Worm (Caenorhabditis elegans) whole organism, young adult: Measurements from ENCODE around the gene rsp-6.

Source experiments
- B0019.2 ChIP-seq: fragments of 200-800 bp; sonication (Bioruptor generic); conservative IDR thresholded peaks from 2 replicates; pipeline ENCODE4 v1.3.6; 2022; ENCODE audit warnings: missing genetic modification reagents, missing genetic modification characterization, missing compliant biosample characterization
- C06A6.2 ChIP-seq: fragments of 200-800 bp; sonication (Bioruptor generic); conservative IDR thresholded peaks from 2 replicates; pipeline ENCODE4 v1.3.6; 2022; ENCODE audit warnings: missing genetic modification characterization, missing compliant biosample characterization
- F10E7.11 ChIP-seq: sonication (generic microtip); optimal IDR thresholded peaks from 2 replicates; lab custom pipeline; 2017; ENCODE audit warnings: mild to moderate bottlenecking, missing genetic modification characterization, moderate library complexity, missing compliant biosample characterization
- F22D6.2 ChIP-seq: sonication (generic microtip); optimal IDR thresholded peaks from 2 replicates; lab custom pipeline; 2016; ENCODE audit warnings: mild to moderate bottlenecking, missing genetic modification characterization, missing compliant biosample characterization
- F33H1.4 ChIP-seq: fragments of 200-800 bp; sonication (Bioruptor generic); IDR thresholded peaks from 2 replicates; pipeline ENCODE4 v1.3.6; 2022; ENCODE audit warnings: missing genetic modification reagents, missing genetic modification characterization, missing compliant biosample characterization
- F37B4.10 ChIP-seq: fragments of 200-800 bp; sonication (Bioruptor generic); IDR thresholded peaks from 2 replicates; pipeline ENCODE4 v1.3.6; 2022; ENCODE audit warnings: missing genetic modification characterization, missing compliant biosample characterization
- F57A8.1 ChIP-seq: fragments of 200-800 bp; sonication (Bioruptor generic); optimal IDR thresholded peaks from 2 replicates; lab custom pipeline; 2018; ENCODE audit warnings: mild to moderate bottlenecking, missing genetic modification characterization, moderate library complexity, missing compliant biosample characterization
- K11D2.4 ChIP-seq: fragments of 200-800 bp; sonication (Bioruptor generic); IDR thresholded peaks from 2 replicates; pipeline ENCODE4 v1.3.6; 2022; ENCODE audit warnings: missing genetic modification reagents, missing genetic modification characterization, missing compliant biosample characterization
- K12H6.12 ChIP-seq: fragments of 200-800 bp; sonication (Bioruptor generic); optimal IDR thresholded peaks from 2 replicates; lab custom pipeline; 2018; ENCODE audit warnings: mild to moderate bottlenecking, missing genetic modification characterization, missing compliant biosample characterization
- Y53F4B.3 ChIP-seq: fragments of 200-800 bp; sonication (Bioruptor generic); IDR thresholded peaks from 2 replicates; pipeline ENCODE4 v1.3.6; 2022; ENCODE audit warnings: missing genetic modification reagents, missing genetic modification characterization, missing compliant biosample characterization
- Y53G8AR.9 ChIP-seq: fragments of 200-800 bp; sonication (Bioruptor generic); conservative IDR thresholded peaks from 2 replicates; pipeline ENCODE4 v1.3.6; 2022; ENCODE audit warnings: missing genetic modification reagents, missing genetic modification characterization, missing compliant biosample characterization
- atf-7 ChIP-seq: sonication (generic microtip); optimal IDR thresholded peaks from 2 replicates; lab custom pipeline; 2017; ENCODE audit warnings: mild to moderate bottlenecking, missing genetic modification characterization, missing compliant biosample characterization
- athp-1 ChIP-seq: sonication (generic microtip); optimal IDR thresholded peaks from 2 replicates; lab custom pipeline; 2017; ENCODE audit warnings: mild to moderate bottlenecking, missing genetic modification characterization, missing compliant biosample characterization
- bed-2 ChIP-seq: fragments of 200-800 bp; sonication (Bioruptor generic); IDR thresholded peaks from 2 replicates; pipeline ENCODE4 v1.3.6; 2022; ENCODE audit warnings: missing genetic modification reagents, missing genetic modification characterization, missing compliant biosample characterization
- ccch-3 ChIP-seq: fragments of 200-800 bp; sonication (Bioruptor generic); optimal IDR thresholded peaks from 2 replicates; lab custom pipeline; 2018; ENCODE audit warnings: mild to moderate bottlenecking, missing genetic modification characterization, missing compliant biosample characterization
- cebp-1 ChIP-seq, 2 experiments: fragments of 200-800 bp in 1 of 2; sonication (Bioruptor generic) in 1 of 2; sonication (generic microtip) in 1 of 2; IDR thresholded peaks in 1 of 2; optimal IDR thresholded peaks in 1 of 2; 2 replicates each; pipeline versions ENCODE4 v1.3.6 to Lab custom; 2017 to 2022; ENCODE audit warnings: missing compliant biosample characterization in 2 of 2, missing genetic modification characterization in 2 of 2, mild to moderate bottlenecking in 1 of 2, missing genetic modification reagents in 1 of 2, moderate library complexity in 1 of 2
- cebp-2 ChIP-seq: fragments of 200-800 bp; sonication (Bioruptor generic); IDR thresholded peaks from 2 replicates; pipeline ENCODE4 v1.3.6; 2022; ENCODE audit warnings: missing genetic modification characterization, missing compliant biosample characterization
- ceh-27 ChIP-seq: fragments of 200-800 bp; sonication (Bioruptor generic); optimal IDR thresholded peaks from 2 replicates; lab custom pipeline; 2018; ENCODE audit warnings: mild to moderate bottlenecking, missing genetic modification characterization, moderate library complexity, missing compliant biosample characterization
- ceh-58 ChIP-seq: fragments of 200-800 bp; sonication (Bioruptor generic); IDR thresholded peaks from 2 replicates; pipeline ENCODE4 v1.3.6; 2022; ENCODE audit warnings: missing genetic modification characterization, missing compliant biosample characterization
- ceh-91 ChIP-seq: fragments of 200-800 bp; sonication (Bioruptor generic); IDR thresholded peaks from 2 replicates; pipeline ENCODE4 v1.3.6; 2022; ENCODE audit warnings: missing genetic modification reagents, missing genetic modification characterization, missing compliant biosample characterization
- die-1 ChIP-seq: sonication (generic microtip); optimal IDR thresholded peaks from 2 replicates; lab custom pipeline; 2016; ENCODE audit warnings: missing genotype, mild to moderate bottlenecking, missing genetic modification characterization, missing compliant biosample characterization
- ets-4 ChIP-seq: fragments of 200-800 bp; sonication (Bioruptor generic); optimal IDR thresholded peaks from 2 replicates; lab custom pipeline; 2018; ENCODE audit warnings: mild to moderate bottlenecking, missing genetic modification characterization, missing compliant biosample characterization
- hlh-12 ChIP-seq: sonication (generic microtip); optimal IDR thresholded peaks from 2 replicates; lab custom pipeline; 2016; ENCODE audit warnings: missing genetic modification characterization, missing compliant biosample characterization
- hmg-1.2 ChIP-seq: fragments of 200-800 bp; sonication (Bioruptor generic); IDR thresholded peaks from 2 replicates; pipeline ENCODE4 v1.3.6; 2022; ENCODE audit warnings: missing genetic modification reagents, missing genetic modification characterization, missing compliant biosample characterization
- hmg-20 ChIP-seq: fragments of 200-800 bp; sonication (Bioruptor generic); IDR thresholded peaks from 2 replicates; pipeline ENCODE4 v1.3.6; 2022; ENCODE audit warnings: missing genetic modification reagents, missing genetic modification characterization, missing compliant biosample characterization
- let-526 ChIP-seq: fragments of 200-800 bp; sonication (Bioruptor generic); IDR thresholded peaks from 2 replicates; pipeline ENCODE4 v1.3.6; 2022; ENCODE audit warnings: missing genetic modification reagents, missing genetic modification characterization, missing compliant biosample characterization
- let-607 ChIP-seq, 2 experiments: fragments of 200-800 bp in 1 of 2; sonication (Bioruptor generic) in 1 of 2; sonication (generic microtip) in 1 of 2; optimal IDR thresholded peaks; 2 replicates each; lab custom pipeline; 2016 to 2018; ENCODE audit warnings: mild to moderate bottlenecking in 2 of 2, missing compliant biosample characterization in 2 of 2, missing genetic modification characterization in 2 of 2, moderate library complexity in 2 of 2, missing genotype in 1 of 2
- lin-35 ChIP-seq, 3 experiments: fragments of 150-350 bp in 2 of 3; sonication (generic microtip) in 1 of 3; optimal IDR thresholded peaks; 2 replicates each; lab custom pipeline; 2014 to 2018; ENCODE audit warnings: missing biosample characterization in 3 of 3, missing genetic modification characterization in 3 of 3, missing genetic modification reagents in 3 of 3
- lin-40 ChIP-seq: sonication (generic microtip); optimal IDR thresholded peaks from 2 replicates; lab custom pipeline; 2016; ENCODE audit warnings: missing genetic modification characterization, mild to moderate bottlenecking, missing compliant biosample characterization, missing genotype, missing genetic modification reagents
- lsl-1 ChIP-seq: fragments of 200-800 bp; sonication (Bioruptor generic); optimal IDR thresholded peaks from 2 replicates; lab custom pipeline; 2018; ENCODE audit warnings: mild to moderate bottlenecking, missing genetic modification characterization, moderate library complexity, missing compliant biosample characterization
- mcd-1 ChIP-seq: fragments of 200-800 bp; sonication (Bioruptor generic); IDR thresholded peaks from 2 replicates; pipeline ENCODE4 v1.3.6; 2022; ENCODE audit warnings: missing genetic modification reagents, missing genetic modification characterization, missing compliant biosample characterization
- mel-28 ChIP-seq: sonication (generic microtip); optimal IDR thresholded peaks from 2 replicates; lab custom pipeline; 2016; ENCODE audit warnings: borderline replicate concordance, mild to moderate bottlenecking, missing genetic modification characterization, missing compliant biosample characterization
- snpc-1.1 ChIP-seq: sonication (generic microtip); optimal IDR thresholded peaks from 2 replicates; lab custom pipeline; 2017; ENCODE audit warnings: missing genetic modification characterization, mild to moderate bottlenecking, missing compliant biosample characterization, antibody characterized with exemption, moderate library complexity, missing genotype, missing genetic modification reagents; ENCODE audit not compliant: insufficient read depth
- snpc-4 ChIP-seq, 5 experiments: fragments of 150-350 bp in 1 of 5; sonication (generic microtip) in 4 of 5; optimal IDR thresholded peaks; 2 replicates each; lab custom pipeline; 2014 to 2018; ENCODE audit warnings: missing genetic modification characterization in 5 of 5, missing biosample characterization in 3 of 5, antibody characterized with exemption in 2 of 5, mild to moderate bottlenecking in 2 of 5, missing compliant biosample characterization in 2 of 5, missing genotype in 2 of 5, moderate library complexity in 2 of 5, missing genetic modification reagents in 1 of 5
- somi-1 ChIP-seq: fragments of 200-800 bp; sonication (Bioruptor generic); optimal IDR thresholded peaks from 2 replicates; lab custom pipeline; 2018; ENCODE audit warnings: mild to moderate bottlenecking, missing genetic modification characterization, missing compliant biosample characterization
- sptf-2 ChIP-seq: fragments of 200-800 bp; sonication (Bioruptor generic); optimal IDR thresholded peaks from 2 replicates; lab custom pipeline; 2018; ENCODE audit warnings: mild to moderate bottlenecking, missing genetic modification characterization, missing compliant biosample characterization
- tlf-1 ChIP-seq: fragments of 200-800 bp; sonication (Bioruptor generic); optimal IDR thresholded peaks from 2 replicates; lab custom pipeline; 2018; ENCODE audit warnings: mild to moderate bottlenecking, missing genetic modification characterization, missing compliant biosample characterization
- unc-130 ChIP-seq: sonication (generic microtip); optimal IDR thresholded peaks from 2 replicates; lab custom pipeline; 2016; ENCODE audit warnings: missing genetic modification reagents, missing genetic modification characterization, missing compliant biosample characterization
- zfh-2 ChIP-seq: fragments of 200-800 bp; sonication (Bioruptor generic); conservative IDR thresholded peaks from 2 replicates; pipeline ENCODE4 v1.3.6; 2022; ENCODE audit warnings: missing genetic modification reagents, missing genetic modification characterization, missing compliant biosample characterization
- ztf-18 ChIP-seq: sonication (generic microtip); optimal IDR thresholded peaks from 2 replicates; lab custom pipeline; 2016; ENCODE audit warnings: missing genotype, mild to moderate bottlenecking, missing genetic modification characterization, missing compliant biosample characterization
- ztf-22 ChIP-seq: fragments of 200-800 bp; sonication (Bioruptor generic); optimal IDR thresholded peaks from 2 replicates; lab custom pipeline; 2018; ENCODE audit warnings: mild to moderate bottlenecking, missing genetic modification characterization, moderate library complexity, missing compliant biosample characterization
- ztf-25 ChIP-seq: fragments of 200-800 bp; sonication (Bioruptor generic); IDR thresholded peaks from 2 replicates; pipeline ENCODE4 v1.3.6; 2022; ENCODE audit warnings: missing genetic modification reagents, missing genetic modification characterization, missing compliant biosample characterization

The rsp-6 gene

ce11 chrIV:7822524-7822923, 31.5 kb upstream of the rsp-6 start, which contains the start of gene T14A8.2:
Gene T14A8.2, minus strand, starts transcription at chrIV:7822624.
- TF ChIP-seq hlh-12 (no peak), B0019.2 (GFP tag; lab: Robert Waterston, UW) (no peak), die-1 (no peak), K11D2.4 (GFP tag; lab: Robert Waterston, UW) (no peak), ztf-18 (tag; lab: Kevin White, UChicago) (no peak), sptf-2 (GFP tag; lab: Kevin White, UChicago) (no peak), let-526 (no peak), F22D6.2 (tag; lab: Kevin White, UChicago) (no peak), F37B4.10 (GFP tag; lab: Robert Waterston, UW) (no peak), tlf-1 (no peak), snpc-1.1 (tag; lab: Kevin White, UChicago) (no peak), unc-130 (GFP tag; lab: Kevin White, UChicago) (no peak), cebp-2 (no peak), ztf-22 (GFP tag; lab: Kevin White, UChicago) (no peak), zfh-2 (GFP tag; lab: Robert Waterston, UW) (no peak), Y53F4B.3 (GFP tag; lab: Robert Waterston, UW) (no peak), atf-7 (tag; lab: Kevin White, UChicago) (no peak), hmg-20 (GFP tag; lab: Robert Waterston, UW) (no peak), F57A8.1 (GFP tag; lab: Kevin White, UChicago) (no peak)
- TF ChIP-seq, all 124 proteins: peak for 0

- TF ChIP-seq somi-1 (GFP tag; lab: Kevin White, UChicago) (peak; percentile 30), cebp-2 (no peak), C06A6.2 (no peak), ceh-58 (GFP tag; lab: Robert Waterston, UW) (no peak), mcd-1 (GFP tag; lab: Robert Waterston, UW) (0 out of 2 replicates have a peak, but pooled peaks have one; percentile 17), athp-1 (tag; lab: Kevin White, UChicago) (no peak), hmg-1.2 (GFP tag; lab: Robert Waterston, UW) (peak; percentile 82), ceh-27 (GFP tag; lab: Kevin White, UChicago) (peak; percentile 25), lin-35 (GFP tag; optimal IDR thresholded peaks at IDR 0.05; lab: Kevin White, UChicago) (peak in 1 of 3 experiments; percentile 33), die-1 (no peak), cebp-1 (GFP tag; IDR thresholded peaks at IDR 0.05; lab: Robert Waterston, UW) (no peak), cebp-1 (tag; optimal IDR thresholded peaks at IDR 0.05; lab: Kevin White, UChicago) (peak; percentile 37), K12H6.12 (tag; lab: Kevin White, UChicago) (peak; percentile 35), lin-40 (peak; percentile 9)
Measured at ce11 chrIV:7817852-7818251, 26.8 kb upstream of the rsp-6 start, which contains the start of gene ric-3. Gene ric-3, plus strand, starts transcription at chrIV:7818251.

- peak in 1 of 2 experiments; percentile 5 for TF ChIP-seq let-607 (tag; optimal IDR thresholded peaks at IDR 0.05; lab: Kevin White, UChicago)
- no peak for TF ChIP-seq ets-4
- TF ChIP-seq F33H1.4 (GFP tag; lab: Robert Waterston, UW): peak; percentile 34; the same call in 1 of the 2 replicates
- no peak for TF ChIP-seq ztf-22 (GFP tag; lab: Kevin White, UChicago)
- no peak for TF ChIP-seq ztf-25 (GFP tag; lab: Robert Waterston, UW)
- no peak for TF ChIP-seq mel-28
- no peak for TF ChIP-seq ceh-91 (GFP tag; lab: Robert Waterston, UW)
- TF ChIP-seq bed-2: 0 out of 2 replicates have a peak, but pooled peaks have one; percentile 50
- peak; percentile 39 for TF ChIP-seq lsl-1 (GFP tag; lab: Kevin White, UChicago)
- TF ChIP-seq F10E7.11 (tag; lab: Kevin White, UChicago): no peak
- peak in 1 of 3 experiments; percentile 13 for TF ChIP-seq lin-35 (GFP tag; optimal IDR thresholded peaks at IDR 0.05; lab: Kevin White, UChicago)
- no peak for TF ChIP-seq ceh-27 (GFP tag; lab: Kevin White, UChicago)
- TF ChIP-seq Y53G8AR.9 (GFP tag; lab: Robert Waterston, UW): no peak
- TF ChIP-seq let-526: 0 out of 2 replicates have a peak, but pooled peaks have one; percentile 46
- no peak for TF ChIP-seq ccch-3 (GFP tag; lab: Kevin White, UChicago)
- TF ChIP-seq hmg-20 (GFP tag; lab: Robert Waterston, UW): peak; percentile 40; the same call in 1 of the 2 replicates
- TF ChIP-seq snpc-4 (GFP tag; optimal IDR thresholded peaks at IDR 0.05; lab: Kevin White, UChicago): no peak
- TF ChIP-seq snpc-4 (tag; optimal IDR thresholded peaks at IDR 0.05; lab: Kevin White, UChicago): peak in 1 of 4 experiments; percentile 3
Measured at ce11 chrIV:7816402-7817102, 25.5 kb upstream of the rsp-6 start.
